Worm (Caenorhabditis elegans): ENCODE measurements around the gene H14E04.3.

- no peak for TF ChIP-seq mab-5 (tag; optimal IDR thresholded peaks at IDR 0.05)
- no peak for TF ChIP-seq snpc-4 (tag; optimal IDR thresholded peaks at IDR 0.05)
- TF ChIP-seq unc-39 (tag; optimal IDR thresholded peaks at IDR 0.05) = no peak
- TF ChIP-seq lsy-2 (tag; optimal IDR thresholded peaks at IDR 0.05) = no peak
- TF ChIP-seq nhr-237 (tag; optimal IDR thresholded peaks at IDR 0.05) = no peak
- no peak for TF ChIP-seq nhr-6 (tag; optimal IDR thresholded peaks at IDR 0.05)
- TF ChIP-seq ceh-82 (tag; optimal IDR thresholded peaks at IDR 0.05) = no peak
These were observed 5.3 kb upstream of the H14E04.3 start for ce11 chrIII:2391704-2392103.

Data from whole organism, L2 larva.